Worm (Caenorhabditis elegans): ENCODE measurements around the gene Y51A2B.2.

DNA sequence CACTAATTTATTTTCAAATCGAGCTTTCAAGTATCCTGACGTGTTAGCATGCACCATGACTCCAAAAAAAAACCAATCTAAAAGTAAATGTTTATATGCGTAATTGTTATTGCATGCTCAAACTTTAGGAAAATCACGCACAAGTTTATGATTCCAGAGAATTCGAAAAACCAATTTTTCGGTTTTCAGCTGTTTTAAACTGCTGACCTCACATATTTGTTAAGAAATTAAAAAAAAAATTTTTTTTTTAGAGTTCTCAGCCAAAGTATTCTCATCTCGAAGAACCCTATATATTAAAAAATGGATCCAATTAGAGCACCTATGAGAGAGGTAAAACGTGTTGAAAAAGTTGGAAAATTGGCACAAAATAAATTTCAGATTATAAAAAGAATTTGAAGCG is at the start of gene Y51A2B.2:
- TF ChIP-seq ama-1 (optimal IDR thresholded peaks at IDR 0.05) (no peak), mxl-2 (GFP tag; conservative IDR thresholded peaks at IDR 0.05) (no peak), ceh-82 (tag; optimal IDR thresholded peaks at IDR 0.05) (no peak), nhr-11 (tag; optimal IDR thresholded peaks at IDR 0.05) (no peak), unc-39 (tag; optimal IDR thresholded peaks at IDR 0.05) (no peak)

Data from whole organism, L4 larva.